Worm (Caenorhabditis elegans) whole organism, L1 larva: ENCODE results near the gene srh-35.

ENCODE experiments used
- C16A3.4 ChIP-seq: fragments of 150-350 bp; optimal IDR thresholded peaks from 2 replicates; lab custom pipeline; 2014; ENCODE audit warnings: missing biosample characterization, missing genetic modification characterization
- aha-1 ChIP-seq: fragments of 150-350 bp; optimal IDR thresholded peaks from 2 replicates; lab custom pipeline; 2014; ENCODE audit warnings: missing biosample characterization, missing genetic modification characterization
- alr-1 ChIP-seq: fragments of 200-800 bp; sonication (Bioruptor generic); optimal IDR thresholded peaks from 2 replicates; lab custom pipeline; 2018; ENCODE audit warnings: borderline replicate concordance, mild to moderate bottlenecking, missing genetic modification characterization, missing compliant biosample characterization
- aly-2 ChIP-seq: fragments of 150-350 bp; optimal IDR thresholded peaks from 2 replicates; lab custom pipeline; 2014; ENCODE audit warnings: missing biosample characterization, missing genetic modification characterization
- blmp-1 ChIP-seq: fragments of 150-350 bp; optimal IDR thresholded peaks from 2 replicates; lab custom pipeline; 2014; ENCODE audit warnings: missing biosample characterization, missing genetic modification characterization
- ceh-63 ChIP-seq: fragments of 200-800 bp; sonication (Bioruptor generic); optimal IDR thresholded peaks from 2 replicates; lab custom pipeline; 2018; ENCODE audit warnings: mild to moderate bottlenecking, missing genetic modification characterization, missing compliant biosample characterization
- ceh-8 ChIP-seq: fragments of 200-800 bp; sonication (Bioruptor generic); optimal IDR thresholded peaks from 2 replicates; lab custom pipeline; 2018; ENCODE audit warnings: mild to moderate bottlenecking, missing genetic modification characterization, moderate library complexity, missing compliant biosample characterization
- ceh-82 ChIP-seq, 3 experiments: fragments of 150-350 bp in 1 of 3; sonication (generic microtip) in 2 of 3; optimal IDR thresholded peaks; 2 replicates each; lab custom pipeline; 2014 to 2017; ENCODE audit warnings: missing biosample characterization in 3 of 3, missing genetic modification characterization in 3 of 3
- ces-1 ChIP-seq: fragments of 150-350 bp; optimal IDR thresholded peaks from 2 replicates; lab custom pipeline; 2014; ENCODE audit warnings: missing biosample characterization, missing genetic modification reagents, missing genetic modification characterization
- efl-1 ChIP-seq, 4 experiments: fragments of 150-350 bp; optimal IDR thresholded peaks in 3 of 4; peaks in 1 of 4; 1 replicate in 1 of 4; 2 replicates in 3 of 4; lab custom pipeline; 2014; ENCODE audit warnings: missing biosample characterization in 2 of 4, missing genetic modification characterization in 2 of 4, missing genetic modification reagents in 2 of 4
- efl-3 ChIP-seq: fragments of 200-800 bp; sonication (Bioruptor generic); optimal IDR thresholded peaks from 2 replicates; lab custom pipeline; 2018; ENCODE audit warnings: mild to moderate bottlenecking, missing genetic modification characterization, missing compliant biosample characterization
- egl-13 ChIP-seq: sonication (generic microtip); optimal IDR thresholded peaks from 2 replicates; lab custom pipeline; 2016; ENCODE audit warnings: missing genotype, missing genetic modification reagents, missing genetic modification characterization, missing compliant biosample characterization
- elt-2 ChIP-seq: sonication (generic microtip); optimal IDR thresholded peaks from 2 replicates; lab custom pipeline; 2016; ENCODE audit warnings: missing genetic modification characterization, mild to moderate bottlenecking, inconsistent platforms, missing compliant biosample characterization, missing genetic modification reagents
- fkh-10 ChIP-seq: sonication (generic microtip); optimal IDR thresholded peaks from 2 replicates; lab custom pipeline; 2017; ENCODE audit warnings: missing biosample characterization, missing genetic modification reagents, missing genetic modification characterization
- grh-1 ChIP-seq: fragments of 200-800 bp; sonication (Bioruptor generic); IDR thresholded peaks from 2 replicates; pipeline ENCODE4 v1.3.6; 2022; ENCODE audit warnings: missing genetic modification reagents, missing genetic modification characterization, missing compliant biosample characterization
- hlh-4 ChIP-seq: sonication (generic microtip); optimal IDR thresholded peaks from 2 replicates; lab custom pipeline; 2016; ENCODE audit warnings: mild to moderate bottlenecking, missing genetic modification characterization, missing compliant biosample characterization
- hpl-2 ChIP-seq: fragments of 150-350 bp; optimal IDR thresholded peaks from 2 replicates; lab custom pipeline; 2014; ENCODE audit warnings: missing biosample characterization, missing genetic modification reagents, missing genetic modification characterization
- irx-1 ChIP-seq: sonication (generic microtip); optimal IDR thresholded peaks from 2 replicates; lab custom pipeline; 2016; ENCODE audit warnings: missing genetic modification characterization, missing compliant biosample characterization
- jun-1 ChIP-seq: fragments of 150-350 bp; optimal IDR thresholded peaks from 2 replicates; lab custom pipeline; 2014; ENCODE audit warnings: missing biosample characterization, missing genetic modification reagents, missing genetic modification characterization
- lin-13 ChIP-seq: fragments of 150-350 bp; optimal IDR thresholded peaks from 2 replicates; lab custom pipeline; 2014; ENCODE audit warnings: missing biosample characterization, missing genetic modification reagents, missing genetic modification characterization
- lin-15B ChIP-seq: fragments of 150-350 bp; sonication (generic microtip); optimal IDR thresholded peaks from 3 replicates; lab custom pipeline; 2014; ENCODE audit warnings: missing biosample characterization, missing genetic modification characterization
- lin-35 ChIP-seq, 2 experiments: fragments of 150-350 bp; optimal IDR thresholded peaks; 2 replicates each; lab custom pipeline; 2014; ENCODE audit warnings: missing biosample characterization in 2 of 2, missing genetic modification characterization in 2 of 2, missing genetic modification reagents in 2 of 2
- lin-39 ChIP-seq: fragments of 150-350 bp; optimal IDR thresholded peaks from 2 replicates; lab custom pipeline; 2014; ENCODE audit warnings: missing biosample characterization, missing genetic modification reagents, missing genetic modification characterization
- lsy-2 ChIP-seq, 2 experiments: fragments of 150-350 bp; optimal IDR thresholded peaks; 2 replicates each; lab custom pipeline; 2014; ENCODE audit warnings: missing biosample characterization in 2 of 2, missing genetic modification characterization in 2 of 2
- mab-9 ChIP-seq: fragments of 200-800 bp; sonication (Bioruptor generic); IDR thresholded peaks from 2 replicates; pipeline ENCODE4 v1.3.6; 2022; ENCODE audit warnings: missing genetic modification reagents, missing genetic modification characterization, missing compliant biosample characterization
- mdl-1 ChIP-seq, 2 experiments: fragments of 150-350 bp; optimal IDR thresholded peaks; 2 replicates each; lab custom pipeline; 2014 to 2017; ENCODE audit warnings: missing biosample characterization in 2 of 2, missing genetic modification characterization in 2 of 2, inconsistent platforms in 1 of 2
- mef-2 ChIP-seq: fragments of 150-350 bp; optimal IDR thresholded peaks from 2 replicates; lab custom pipeline; 2014; ENCODE audit warnings: missing biosample characterization, missing genetic modification characterization
- mep-1 ChIP-seq: fragments of 150-350 bp; optimal IDR thresholded peaks from 2 replicates; lab custom pipeline; 2014; ENCODE audit warnings: missing biosample characterization, missing genetic modification characterization
- nhr-20 ChIP-seq: sonication (generic microtip); optimal IDR thresholded peaks from 2 replicates; lab custom pipeline; 2016; ENCODE audit warnings: mild to moderate bottlenecking, missing genetic modification characterization, missing compliant biosample characterization
- nhr-28 ChIP-seq: fragments of 150-350 bp; optimal IDR thresholded peaks from 2 replicates; lab custom pipeline; 2014; ENCODE audit warnings: missing biosample characterization, missing genetic modification characterization
- nhr-84 ChIP-seq: sonication (generic microtip); optimal IDR thresholded peaks from 2 replicates; lab custom pipeline; 2017; ENCODE audit warnings: missing biosample characterization, missing genetic modification characterization
- nhr-85 ChIP-seq: sonication (generic microtip); peaks from one replicate; lab custom pipeline; 2016; ENCODE audit warnings: missing genetic modification characterization, inconsistent platforms, missing compliant biosample characterization
- snpc-4 ChIP-seq: fragments of 150-350 bp; optimal IDR thresholded peaks from 2 replicates; lab custom pipeline; 2014; ENCODE audit warnings: missing biosample characterization, missing genetic modification characterization
- swsn-7 ChIP-seq: sonication (generic microtip); optimal IDR thresholded peaks from 2 replicates; lab custom pipeline; 2016; ENCODE audit warnings: missing genetic modification characterization, missing compliant biosample characterization
- tlp-1 ChIP-seq: fragments of 150-350 bp; optimal IDR thresholded peaks from 2 replicates; lab custom pipeline; 2014; ENCODE audit warnings: missing biosample characterization, missing genetic modification characterization
- unc-30 ChIP-seq: sonication (generic microtip); optimal IDR thresholded peaks from 2 replicates; lab custom pipeline; 2017; ENCODE audit warnings: missing biosample characterization, missing genetic modification characterization
- unc-86 ChIP-seq: sonication (generic microtip); optimal IDR thresholded peaks from 2 replicates; lab custom pipeline; 2016; ENCODE audit warnings: missing genetic modification characterization, missing compliant biosample characterization
- zag-1 ChIP-seq: fragments of 150-350 bp; optimal IDR thresholded peaks from 2 replicates; lab custom pipeline; 2014; ENCODE audit warnings: missing biosample characterization, missing genetic modification characterization

srh-35 gene

ce11 chrV:440923-441322, 8.1 kb downstream of the srh-35 start, which contains the start of gene B0554.7:
B0554.7 (minus strand) TSS chrV:441023.
- no peak for TF ChIP-seq hpl-2
- TF ChIP-seq ceh-82 (tag; optimal IDR thresholded peaks at IDR 0.05; lab: Kevin White, UChicago) = no peak
- no peak for TF ChIP-seq nhr-28
- no peak for TF ChIP-seq mep-1 (tag; lab: Kevin White, UChicago)
- no peak for TF ChIP-seq unc-86 (tag; lab: Kevin White, UChicago)
- TF ChIP-seq ces-1 (GFP tag; lab: Kevin White, UChicago) = no peak
- TF ChIP-seq swsn-7 (tag; lab: Kevin White, UChicago) = no peak
- no peak for TF ChIP-seq mef-2

- TF ChIP-seq efl-1 (optimal IDR thresholded peaks at IDR 0.05; lab: Kevin White, UChicago) (no peak), efl-1 (GFP tag; optimal IDR thresholded peaks at IDR 0.05 in 1 of 2; lab: Kevin White, UChicago) (peak in 1 of 2 experiments; percentile 21), efl-3 (GFP tag; lab: Kevin White, UChicago) (no peak), lin-39 (no peak), nhr-84 (tag; lab: Kevin White, UChicago) (no peak)
These were observed 9.8 kb downstream of the srh-35 start for ce11 chrV:439183-439749.

ce11 chrV:438094-438493, 10.9 kb downstream of the srh-35 start, which contains the start of gene B0554.1:
B0554.1 (plus strand) TSS chrV:438394.
- TF ChIP-seq lsy-2 (tag; optimal IDR thresholded peaks at IDR 0.05; lab: Kevin White, UChicago) = no peak
- TF ChIP-seq aly-2 = no peak

ce11 chrV:433898-434297, 15.1 kb downstream of the srh-35 start, which contains the start of gene B0554.2:
B0554.2 (plus strand) TSS chrV:434198.
- TF ChIP-seq ceh-63 (no peak), jun-1 (tag; lab: Kevin White, UChicago) (no peak), ceh-8 (GFP tag; lab: Kevin White, UChicago) (no peak), nhr-28 (no peak), lin-39 (no peak), mef-2 (no peak), hpl-2 (no peak), grh-1 (GFP tag; lab: Robert Waterston, UW) (no peak), lin-35 (GFP tag; optimal IDR thresholded peaks at IDR 0.05; lab: Kevin White, UChicago) (no peak), aha-1 (tag; lab: Kevin White, UChicago) (no peak), unc-30 (tag; lab: Kevin White, UChicago) (no peak), lin-13 (no peak), nhr-85 (tag; lab: Kevin White, UChicago) (no peak), snpc-4 (tag; lab: Kevin White, UChicago) (no peak), zag-1 (tag; lab: Kevin White, UChicago) (no peak), lin-15B (tag; lab: Kevin White, UChicago) (no peak), nhr-20 (tag; lab: Kevin White, UChicago) (no peak), tlp-1 (tag; lab: Kevin White, UChicago) (no peak)

- TF ChIP-seq mdl-1 (tag; optimal IDR thresholded peaks at IDR 0.05; lab: Kevin White, UChicago) = no peak
- TF ChIP-seq nhr-85 (tag; lab: Kevin White, UChicago) = no peak
- no peak for TF ChIP-seq hlh-4 (tag; lab: Kevin White, UChicago)
- no peak for TF ChIP-seq irx-1 (tag; lab: Kevin White, UChicago)
- no peak for TF ChIP-seq lin-13
- no peak for TF ChIP-seq egl-13 (tag; lab: Kevin White, UChicago)
- no peak for TF ChIP-seq fkh-10 (GFP tag; lab: Kevin White, UChicago)
- no peak for TF ChIP-seq blmp-1
- TF ChIP-seq zag-1 (tag; lab: Kevin White, UChicago) = no peak
- TF ChIP-seq alr-1 (tag; lab: Kevin White, UChicago) = no peak
- TF ChIP-seq C16A3.4 = no peak
- TF ChIP-seq elt-2 (tag; lab: Kevin White, UChicago) = no peak
- no peak for TF ChIP-seq mab-9
- TF ChIP-seq, all 84 proteins: peak for 0
These were observed 16.0 kb downstream of the srh-35 start for ce11 chrV:432991-433390.
